Worm (Caenorhabditis elegans) whole organism, L4/young adult: ENCODE data around the gene lys-2.

Experiments used
- W03F9.2 ChIP-seq: fragments of 150-350 bp; optimal IDR thresholded peaks from 2 replicates; lab custom pipeline; 2014; ENCODE audit warnings: missing biosample characterization, missing genetic modification characterization
- dao-5 ChIP-seq: sonication (generic microtip); optimal IDR thresholded peaks from 2 replicates; lab custom pipeline; 2016; ENCODE audit warnings: missing genotype, missing genetic modification characterization, moderate library complexity, missing compliant biosample characterization
- him-1 ChIP-seq: sonication (generic microtip); optimal IDR thresholded peaks from 2 replicates; lab custom pipeline; 2016; ENCODE audit warnings: missing genotype, missing genetic modification reagents, missing genetic modification characterization, missing compliant biosample characterization

- no peak for TF ChIP-seq dao-5
- TF ChIP-seq him-1 (tag; lab: Kevin White, UChicago), result no peak
- no peak for TF ChIP-seq W03F9.2 (tag; lab: Kevin White, UChicago)
These were observed 3.7 kb downstream of the lys-2 start, which contains the start of gene lys-1 for ce11 chrV:10277579-10277978.
